Fruit fly (Drosophila melanogaster): ENCODE measurements around the gene CG2991.

Gene CG2991

dm6 chr2L:2891200-2891599 is 34.2 kb downstream of the CG2991 start:
- TF ChIP-seq fkh (GFP tag; optimal IDR thresholded peaks at IDR 0.05), result peak; percentile 61
- no peak for TF ChIP-seq fd59A (GFP tag; optimal IDR thresholded peaks at IDR 0.05)
- TF ChIP-seq Eip78C (GFP tag), result no peak
- no peak for TF ChIP-seq Sox15 (GFP tag; optimal IDR thresholded peaks at IDR 0.05)

- TF ChIP-seq CG6163 (GFP tag; IDR thresholded peaks at IDR 0.05), result no peak
- TF ChIP-seq fd59A (GFP tag; optimal IDR thresholded peaks at IDR 0.05), result no peak
- TF ChIP-seq CG11294 (GFP tag; IDR thresholded peaks at IDR 0.05), result no peak
- TF ChIP-seq Met (GFP tag; optimal IDR thresholded peaks at IDR 0.05), result no peak
- no peak for TF ChIP-seq Hr4 (GFP tag; optimal IDR thresholded peaks at IDR 0.05)
- TF ChIP-seq CG31627 (GFP tag; optimal IDR thresholded peaks at IDR 0.05), result no peak
- TF ChIP-seq Ets96B (tag; optimal IDR thresholded peaks at IDR 0.05), result no peak
- TF ChIP-seq CG34406 (GFP tag; optimal IDR thresholded peaks at IDR 0.05), result no peak
Measured at dm6 chr2L:2894356-2894755, 37.4 kb downstream of the CG2991 start.

- TF ChIP-seq Eip75B (GFP tag; optimal IDR thresholded peaks at IDR 0.05), result peak; percentile 74
- TF ChIP-seq CG4318 (GFP tag; optimal IDR thresholded peaks at IDR 0.05), result peak; percentile 72
- TF ChIP-seq esn (GFP tag; optimal IDR thresholded peaks at IDR 0.05), result peak; percentile 51
- TF ChIP-seq CG16779 (tag; optimal IDR thresholded peaks at IDR 0.05), result peak; percentile 23
- TF ChIP-seq CG6163 (GFP tag; IDR thresholded peaks at IDR 0.05), result peak; percentile 88
- TF ChIP-seq CG6854 (GFP tag; optimal IDR thresholded peaks at IDR 0.05), result no peak
- TF ChIP-seq Blimp-1 (GFP tag; optimal IDR thresholded peaks at IDR 0.05), result no peak
- peak; percentile 86 for TF ChIP-seq Eip78C (GFP tag)
- peak; percentile 76 for TF ChIP-seq fkh (GFP tag; optimal IDR thresholded peaks at IDR 0.05)
- peak; percentile 80 for TF ChIP-seq pdm3 (GFP tag; optimal IDR thresholded peaks at IDR 0.05)
- TF ChIP-seq Ets96B (tag; optimal IDR thresholded peaks at IDR 0.05), result peak; percentile 58
- TF ChIP-seq fd85E (GFP tag; optimal IDR thresholded peaks at IDR 0.05), result no peak
- TF ChIP-seq Smox (GFP tag; optimal IDR thresholded peaks at IDR 0.05), result no peak
- peak; percentile 50 for TF ChIP-seq Met (GFP tag; optimal IDR thresholded peaks at IDR 0.05)
- TF ChIP-seq dac (GFP tag; optimal IDR thresholded peaks at IDR 0.05), result peak; percentile 66
- TF ChIP-seq eg (GFP tag; IDR thresholded peaks at IDR 0.05), result peak; percentile 91
- peak; percentile 55 for TF ChIP-seq CG34406 (GFP tag; optimal IDR thresholded peaks at IDR 0.05)
- TF ChIP-seq Sox15 (GFP tag; optimal IDR thresholded peaks at IDR 0.05), result peak; percentile 48
- TF ChIP-seq CG9139 (GFP tag; optimal IDR thresholded peaks at IDR 0.05), result no peak
- TF ChIP-seq topi (GFP tag; optimal IDR thresholded peaks at IDR 0.05), result peak; percentile 61
- peak; percentile 52 for TF ChIP-seq CG11762 (GFP tag; optimal IDR thresholded peaks at IDR 0.05; ENCODE audit: insufficient read depth)
- TF ChIP-seq ss (GFP tag; optimal IDR thresholded peaks at IDR 0.05), result no peak
- TF ChIP-seq CG8119 (GFP tag; IDR thresholded peaks at IDR 0.05), result peak; percentile 83
- peak; percentile 57 for TF ChIP-seq Hr38 (GFP tag; optimal IDR thresholded peaks at IDR 0.05)
- TF ChIP-seq fd59A (GFP tag; optimal IDR thresholded peaks at IDR 0.05), result peak; percentile 41
- TF ChIP-seq CG11902 (GFP tag; optimal IDR thresholded peaks at IDR 0.05), result peak; percentile 42
- peak; percentile 65 for TF ChIP-seq CG8319 (GFP tag; optimal IDR thresholded peaks at IDR 0.05)
- TF ChIP-seq dsx (GFP tag; optimal IDR thresholded peaks at IDR 0.05; ENCODE audit: poor library complexity, severe bottlenecking), result peak; percentile 99
- peak; percentile 87 for TF ChIP-seq CG32006 (GFP tag; optimal IDR thresholded peaks at IDR 0.05)
- peak; percentile 54 for TF ChIP-seq CG10669 (GFP tag; optimal IDR thresholded peaks at IDR 0.05)
- TF ChIP-seq CG1621 (tag; optimal IDR thresholded peaks at IDR 0.05), result peak; percentile 14
- peak; percentile 75 for TF ChIP-seq acj6 (GFP tag; optimal IDR thresholded peaks at IDR 0.05)
- TF ChIP-seq Eip93F (GFP tag; optimal IDR thresholded peaks at IDR 0.05), result no peak
- peak; percentile 47 for TF ChIP-seq CG3032 (tag; optimal IDR thresholded peaks at IDR 0.05)
- TF ChIP-seq CG3919 (GFP tag; optimal IDR thresholded peaks at IDR 0.05), result peak; percentile 82
- peak; percentile 29 for TF ChIP-seq cyc (GFP tag; optimal IDR thresholded peaks at IDR 0.05)
- peak; percentile 82 for TF ChIP-seq Lpt (GFP tag; optimal IDR thresholded peaks at IDR 0.05)
- TF ChIP-seq svp (GFP tag), result no peak
- TF ChIP-seq CG6792 (GFP tag; optimal IDR thresholded peaks at IDR 0.05), result peak; percentile 44
- peak; percentile 73 for TF ChIP-seq CG10631 (GFP tag; optimal IDR thresholded peaks at IDR 0.05)
- TF ChIP-seq CG15336 (GFP tag; IDR thresholded peaks at IDR 0.05), result peak; percentile 81
- TF ChIP-seq CG6808 (GFP tag; optimal IDR thresholded peaks at IDR 0.05), result peak; percentile 44
- peak; percentile 84; the same call in 1 of the 2 replicates for TF ChIP-seq CG11294 (GFP tag; IDR thresholded peaks at IDR 0.05)
- TF ChIP-seq Hr39 (GFP tag; optimal IDR thresholded peaks at IDR 0.05), result peak; percentile 68
Measured at dm6 chr2L:2897024-2897549, 40.1 kb downstream of the CG2991 start.
